Fruit fly (Drosophila melanogaster): ENCODE data around the gene Rev1.
A peak's percentile ranks its signal among the peaks of the same experiment; 100 is the strongest.

Rev1 gene

dm6 chr3L:626498-627369 is 27.4 kb upstream of the Rev1 start (continued):
- TF ChIP-seq CG4617 (GFP tag; optimal IDR thresholded peaks at IDR 0.05; ENCODE audit: borderline replicate concordance) (no peak), HmgD (GFP tag; optimal IDR thresholded peaks at IDR 0.05) (no peak), HHEX (GFP tag; optimal IDR thresholded peaks at IDR 0.05) (no peak), CG8765 (GFP tag; IDR thresholded peaks at IDR 0.05) (peak; percentile 59), psq (GFP tag; optimal IDR thresholded peaks at IDR 0.05) (no peak), Meics (GFP tag; optimal IDR thresholded peaks at IDR 0.05) (peak; percentile 51), CG15269 (tag; optimal IDR thresholded peaks at IDR 0.05) (peak; percentile 58), lab (GFP tag; optimal IDR thresholded peaks at IDR 0.05) (peak; percentile 7), CG3847 (GFP tag; IDR thresholded peaks at IDR 0.05) (peak; percentile 57), CG11456 (GFP tag; IDR thresholded peaks at IDR 0.05) (peak; percentile 63; the same call in 2 of the 3 replicates), NC2β (GFP tag; optimal IDR thresholded peaks at IDR 0.05) (no peak), Fer2 (tag; optimal IDR thresholded peaks at IDR 0.05) (peak; percentile 12), lola (GFP tag; optimal IDR thresholded peaks at IDR 0.05) (peak in 2 of 3 experiments; percentile 15 to 56), CG17829 (tag; optimal IDR thresholded peaks at IDR 0.05) (no peak), CG7987 (GFP tag; optimal IDR thresholded peaks at IDR 0.05) (no peak), CG12299 (tag; optimal IDR thresholded peaks at IDR 0.05) (no peak), CG1647 (GFP tag; optimal IDR thresholded peaks at IDR 0.05) (peak; percentile 13), Hsf (GFP tag; optimal IDR thresholded peaks at IDR 0.05) (peak; percentile 34), CG2120 (GFP tag; optimal IDR thresholded peaks at IDR 0.05) (peak; percentile 21), z (GFP tag; IDR thresholded peaks at IDR 0.05) (no peak), CG2202 (tag; optimal IDR thresholded peaks at IDR 0.05) (no peak), sc (optimal IDR thresholded peaks at IDR 0.05) (no peak), sc (GFP tag; optimal IDR thresholded peaks at IDR 0.05) (peak; percentile 11), Dll (GFP tag; IDR thresholded peaks at IDR 0.05; ENCODE audit: partially characterized antibody) (no peak), CG17328 (GFP tag; IDR thresholded peaks at IDR 0.05) (peak; percentile 29; the same call in 1 of the 2 replicates), bab2 (GFP tag; optimal IDR thresholded peaks at IDR 0.05) (peak; percentile 10), CG34422 (GFP tag; IDR thresholded peaks at IDR 0.05) (peak; percentile 68; the same call in 2 of the 3 replicates), Xrp1 (GFP tag; IDR thresholded peaks at IDR 0.05) (peak; percentile 55), sim (GFP tag; IDR thresholded peaks at IDR 0.05) (0 out of 2 replicates have a peak, but pooled peaks have one; percentile 18), onecut (GFP tag; IDR thresholded peaks at IDR 0.05) (no peak), caup (GFP tag; optimal IDR thresholded peaks at IDR 0.05; ENCODE audit: severe bottlenecking) (no peak), H2.0 (GFP tag; IDR thresholded peaks at IDR 0.05) (peak; percentile 69), bbx (GFP tag; IDR thresholded peaks at IDR 0.05; ENCODE audit: partially characterized antibody) (0 out of 2 replicates have a peak, but pooled peaks have one; percentile 20), CG7745 (tag; optimal IDR thresholded peaks at IDR 0.05) (no peak), CG10209 (GFP tag; optimal IDR thresholded peaks at IDR 0.05) (peak; percentile 14), NFAT (GFP tag; IDR thresholded peaks at IDR 0.05) (peak; percentile 68; the same call in 1 of the 2 replicates), Sin3A (optimal IDR thresholded peaks at IDR 0.05) (no peak), slp2 (GFP tag; optimal IDR thresholded peaks at IDR 0.05) (peak; percentile 27), ewg (GFP tag; optimal IDR thresholded peaks at IDR 0.05) (no peak), CG12155 (GFP tag; optimal IDR thresholded peaks at IDR 0.05) (peak; percentile 14), CG18476 (GFP tag; optimal IDR thresholded peaks at IDR 0.05) (no peak), Rx (GFP tag; IDR thresholded peaks at IDR 0.05) (peak; percentile 52; the same call in 1 of the 2 replicates), sens-2 (GFP tag; IDR thresholded peaks at IDR 0.05) (no peak), Bgb (GFP tag; IDR thresholded peaks at IDR 0.05; ENCODE audit: partially characterized antibody) (no peak; the same call in 1 of the 2 replicates), CG31388 (GFP tag; optimal IDR thresholded peaks at IDR 0.05) (no peak), CG10267 (tag; optimal IDR thresholded peaks at IDR 0.05) (peak; percentile 1), Elba2 (GFP tag; optimal IDR thresholded peaks at IDR 0.05) (no peak), corto (GFP tag; optimal IDR thresholded peaks at IDR 0.05) (no peak), GATAe (GFP tag; conservative IDR thresholded peaks at IDR 0.05) (no peak)
